Worm (Caenorhabditis elegans) whole organism, L4/young adult: ENCODE data around the gene chpf-2.

Experiments used
- dao-5 ChIP-seq: sonication (generic microtip); optimal IDR thresholded peaks from 2 replicates; lab custom pipeline; 2016; ENCODE audit warnings: missing genotype, missing genetic modification characterization, moderate library complexity, missing compliant biosample characterization
- him-1 ChIP-seq: sonication (generic microtip); optimal IDR thresholded peaks from 2 replicates; lab custom pipeline; 2016; ENCODE audit warnings: missing genotype, missing genetic modification reagents, missing genetic modification characterization, missing compliant biosample characterization

DNA sequence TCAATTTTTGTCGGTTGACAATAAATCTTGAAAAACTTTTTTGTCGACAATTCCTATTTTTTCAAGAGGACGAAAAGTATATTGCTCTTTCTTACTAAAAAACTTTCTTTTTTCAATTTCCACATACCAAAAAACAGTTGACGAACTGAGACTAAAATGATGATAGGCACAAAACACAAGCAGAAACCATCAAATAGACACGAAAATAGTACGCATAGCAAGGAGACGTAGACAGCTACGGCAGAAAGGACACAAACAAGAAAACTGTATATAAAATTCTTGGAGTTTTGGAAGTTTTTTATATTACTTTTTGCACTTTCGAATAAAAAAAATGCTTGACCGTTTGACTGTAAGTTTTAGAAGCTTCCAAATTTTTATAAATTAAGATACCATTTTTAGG, 25.0 kb downstream of the chpf-2 start, which contains the start of gene K12D9.1:
- TF ChIP-seq him-1 (tag; lab: Kevin White, UChicago), result no peak
- no peak for TF ChIP-seq dao-5
